Worm (Caenorhabditis elegans) whole organism, mixed stage, embryonic: ENCODE data around the gene T01G1.4.

Experiments used
- M03D4.4 ChIP-seq: sonication (generic microtip); optimal IDR thresholded peaks from 2 replicates; lab custom pipeline; 2017; ENCODE audit warnings: mild to moderate bottlenecking, missing genetic modification characterization, missing compliant biosample characterization
- bed-3 ChIP-seq: fragments of 200-800 bp; sonication (Bioruptor generic); optimal IDR thresholded peaks from 3 replicates; lab custom pipeline; 2018; ENCODE audit warnings: mild to moderate bottlenecking, missing genetic modification characterization, moderate library complexity, missing compliant biosample characterization
- blmp-1 ChIP-seq: fragments of 150-350 bp; optimal IDR thresholded peaks from 2 replicates; lab custom pipeline; 2014; ENCODE audit warnings: missing biosample characterization, missing genetic modification characterization
- ceh-39 ChIP-seq: fragments of 150-350 bp; optimal IDR thresholded peaks from 2 replicates; lab custom pipeline; 2014; ENCODE audit warnings: missing biosample characterization, missing genetic modification characterization
- ceh-43 ChIP-seq: fragments of 200-800 bp; sonication (Bioruptor generic); optimal IDR thresholded peaks from 2 replicates; lab custom pipeline; 2018; ENCODE audit warnings: mild to moderate bottlenecking, missing genetic modification characterization, moderate library complexity, missing compliant biosample characterization
- ceh-83 ChIP-seq: fragments of 200-800 bp; sonication (Bioruptor generic); optimal IDR thresholded peaks from 2 replicates; lab custom pipeline; 2018; ENCODE audit warnings: mild to moderate bottlenecking, missing genetic modification characterization, missing compliant biosample characterization
- ces-1 ChIP-seq: fragments of 150-350 bp; optimal IDR thresholded peaks from 2 replicates; lab custom pipeline; 2014; ENCODE audit warnings: missing biosample characterization, missing genetic modification reagents, missing genetic modification characterization
- cnd-1 ChIP-seq: fragments of 200-800 bp; sonication (Bioruptor generic); optimal IDR thresholded peaks from 2 replicates; lab custom pipeline; 2018; ENCODE audit warnings: mild to moderate bottlenecking, missing genetic modification characterization, missing compliant biosample characterization
- flh-1 ChIP-seq: fragments of 200-800 bp; sonication (Bioruptor generic); optimal IDR thresholded peaks from 2 replicates; lab custom pipeline; 2018; ENCODE audit warnings: mild to moderate bottlenecking, missing genetic modification characterization, moderate library complexity, missing compliant biosample characterization
- ham-2 ChIP-seq: fragments of 200-800 bp; sonication (Bioruptor generic); optimal IDR thresholded peaks from 2 replicates; lab custom pipeline; 2018; ENCODE audit warnings: mild to moderate bottlenecking, missing genetic modification characterization, missing compliant biosample characterization
- hlh-1 ChIP-seq: fragments of 150-350 bp; optimal IDR thresholded peaks from 2 replicates; lab custom pipeline; 2014; ENCODE audit warnings: missing biosample characterization, missing genetic modification reagents, missing genetic modification characterization
- lin-13 ChIP-seq: fragments of 150-350 bp; optimal IDR thresholded peaks from 2 replicates; lab custom pipeline; 2014; ENCODE audit warnings: missing biosample characterization, missing genetic modification characterization
- lin-32 ChIP-seq: fragments of 200-800 bp; sonication (Bioruptor generic); optimal IDR thresholded peaks from 2 replicates; lab custom pipeline; 2018; ENCODE audit warnings: mild to moderate bottlenecking, missing genetic modification characterization, missing compliant biosample characterization
- lsy-2 ChIP-seq: fragments of 150-350 bp; optimal IDR thresholded peaks from 2 replicates; lab custom pipeline; 2014; ENCODE audit warnings: missing biosample characterization, missing genetic modification characterization
- mab-5 ChIP-seq: fragments of 150-350 bp; optimal IDR thresholded peaks from 2 replicates; lab custom pipeline; 2014; ENCODE audit warnings: missing biosample characterization, missing genetic modification characterization
- mep-1 ChIP-seq: fragments of 150-350 bp; optimal IDR thresholded peaks from 2 replicates; lab custom pipeline; 2017; ENCODE audit warnings: missing biosample characterization, missing genetic modification reagents, missing genetic modification characterization, inconsistent platforms
- mls-2 ChIP-seq: sonication (generic microtip); optimal IDR thresholded peaks from 2 replicates; lab custom pipeline; 2016; ENCODE audit warnings: mild to moderate bottlenecking, missing genetic modification characterization, moderate library complexity, missing compliant biosample characterization
- nhr-12 ChIP-seq: fragments of 150-350 bp; optimal IDR thresholded peaks from 2 replicates; lab custom pipeline; 2014; ENCODE audit warnings: missing biosample characterization, missing genetic modification characterization
- nhr-2 ChIP-seq: fragments of 150-350 bp; optimal IDR thresholded peaks from 2 replicates; lab custom pipeline; 2014; ENCODE audit warnings: missing biosample characterization, missing genetic modification characterization
- nhr-237 ChIP-seq: fragments of 150-350 bp; optimal IDR thresholded peaks from 2 replicates; lab custom pipeline; 2014; ENCODE audit warnings: missing biosample characterization, missing genetic modification characterization
- nhr-28 ChIP-seq: fragments of 150-350 bp; optimal IDR thresholded peaks from 2 replicates; lab custom pipeline; 2014; ENCODE audit warnings: missing biosample characterization, missing genetic modification characterization
- nhr-76 ChIP-seq: sonication (generic microtip); optimal IDR thresholded peaks from 2 replicates; lab custom pipeline; 2017; ENCODE audit warnings: missing biosample characterization, missing genetic modification characterization
- pha-4 ChIP-seq: fragments of 150-350 bp; optimal IDR thresholded peaks from 2 replicates; lab custom pipeline; 2018; ENCODE audit warnings: missing biosample characterization, missing genetic modification reagents, missing genetic modification characterization
- sem-2 ChIP-seq: fragments of 200-800 bp; sonication (Bioruptor generic); optimal IDR thresholded peaks from 2 replicates; lab custom pipeline; 2018; ENCODE audit warnings: mild to moderate bottlenecking, missing genetic modification characterization, missing compliant biosample characterization
- snpc-4 ChIP-seq: fragments of 150-350 bp; optimal IDR thresholded peaks from 2 replicates; lab custom pipeline; 2014; ENCODE audit warnings: missing biosample characterization, missing genetic modification characterization
- sptf-1 ChIP-seq: sonication (generic microtip); optimal IDR thresholded peaks from 2 replicates; lab custom pipeline; 2017; ENCODE audit warnings: mild to moderate bottlenecking, missing genetic modification characterization, moderate library complexity, missing compliant biosample characterization
- tbx-8 ChIP-seq: fragments of 200-800 bp; sonication (Bioruptor generic); optimal IDR thresholded peaks from 2 replicates; lab custom pipeline; 2018; ENCODE audit warnings: mild to moderate bottlenecking, missing genetic modification characterization, moderate library complexity, missing compliant biosample characterization
- unc-120 ChIP-seq: sonication (generic microtip); optimal IDR thresholded peaks from 2 replicates; lab custom pipeline; 2017; ENCODE audit warnings: missing genetic modification characterization, missing compliant biosample characterization; ENCODE audit not compliant: poor library complexity, severe bottlenecking
- unc-39 ChIP-seq: fragments of 150-350 bp; optimal IDR thresholded peaks from 2 replicates; lab custom pipeline; 2014; ENCODE audit warnings: missing biosample characterization, missing genetic modification characterization
- unc-62 ChIP-seq: fragments of 150-350 bp; optimal IDR thresholded peaks from 2 replicates; lab custom pipeline; 2014; ENCODE audit warnings: missing biosample characterization, missing genetic modification reagents, missing genetic modification characterization
- zip-8 ChIP-seq: fragments of 150-350 bp; optimal IDR thresholded peaks from 2 replicates; lab custom pipeline; 2014; ENCODE audit warnings: missing biosample characterization, missing genetic modification characterization
- ztf-11 ChIP-seq: fragments of 150-350 bp; optimal IDR thresholded peaks from 2 replicates; lab custom pipeline; 2014; ENCODE audit warnings: missing biosample characterization, missing genetic modification characterization

The T01G1.4 gene

ce11 chrIV:11316640-11317039, 44.7 kb downstream of the T01G1.4 start:
- TF ChIP-seq unc-62 (GFP tag; lab: Kevin White, UChicago), result no peak
- TF ChIP-seq mab-5, result no peak
- no peak for TF ChIP-seq blmp-1 (tag; lab: Kevin White, UChicago)
- no peak for TF ChIP-seq ztf-11 (tag; lab: Kevin White, UChicago)
- no peak for TF ChIP-seq ham-2

- TF ChIP-seq nhr-76 (tag; lab: Kevin White, UChicago), result no peak
- TF ChIP-seq unc-62 (GFP tag; lab: Kevin White, UChicago), result no peak
- TF ChIP-seq nhr-2 (tag; lab: Kevin White, UChicago), result no peak
- no peak for TF ChIP-seq ceh-43
- no peak for TF ChIP-seq lsy-2 (tag; lab: Kevin White, UChicago)
- no peak for TF ChIP-seq mep-1 (tag; lab: Kevin White, UChicago)
- TF ChIP-seq bed-3 (GFP tag; lab: Kevin White, UChicago), result no peak
- TF ChIP-seq ceh-83, result no peak
- TF ChIP-seq sptf-1 (tag; lab: Kevin White, UChicago), result no peak
- TF ChIP-seq ceh-39 (tag; lab: Kevin White, UChicago), result no peak
- TF ChIP-seq, all 35 proteins: peak for 0
Observed at ce11 chrIV:11316106-11316505, 45.2 kb downstream of the T01G1.4 start.

- no peak for TF ChIP-seq flh-1 (GFP tag; lab: Kevin White, UChicago)
- TF ChIP-seq mls-2, result no peak
- no peak for TF ChIP-seq unc-120 (tag; lab: Kevin White, UChicago)
- TF ChIP-seq cnd-1 (tag; lab: Kevin White, UChicago), result no peak
- TF ChIP-seq unc-39 (tag; lab: Kevin White, UChicago), result no peak
- TF ChIP-seq nhr-76 (tag; lab: Kevin White, UChicago), result no peak
- no peak for TF ChIP-seq tbx-8 (GFP tag; lab: Kevin White, UChicago)
- no peak for TF ChIP-seq sptf-1 (tag; lab: Kevin White, UChicago)
- TF ChIP-seq lin-32, result no peak
- TF ChIP-seq bed-3 (GFP tag; lab: Kevin White, UChicago), result no peak
- no peak for TF ChIP-seq mep-1 (tag; lab: Kevin White, UChicago)
- no peak for TF ChIP-seq zip-8 (tag; lab: Kevin White, UChicago)
- no peak for TF ChIP-seq snpc-4 (tag; lab: Kevin White, UChicago)
- TF ChIP-seq lin-13 (tag; lab: Kevin White, UChicago), result no peak
- TF ChIP-seq, all 35 proteins: peak for 0
Observed at ce11 chrIV:11315688-11316087, 45.6 kb downstream of the T01G1.4 start.

DNA sequence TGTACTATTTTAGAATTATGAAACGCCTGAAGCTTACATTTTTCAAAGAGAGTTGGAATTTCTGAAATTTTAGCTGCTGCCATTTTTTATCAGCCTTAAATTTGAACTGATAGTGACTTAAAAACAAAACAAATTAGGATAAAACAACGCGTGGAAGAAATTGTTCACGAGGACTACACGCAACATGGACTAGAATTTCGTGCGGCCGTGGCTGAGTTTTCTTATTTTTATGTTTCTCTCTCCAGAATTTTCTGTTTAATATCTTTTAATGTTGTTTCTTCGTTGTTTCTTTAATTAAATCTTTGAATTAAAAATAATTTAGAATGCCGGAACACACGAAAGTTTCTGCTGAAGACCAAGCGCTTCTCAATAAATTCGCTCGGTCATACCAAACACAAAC, 46.4 kb downstream of the T01G1.4 start, which contains the start of the genes B0035.3, B0035.22 and pfd-4:
TSS of gene B0035.3 (minus strand) at position 114 of the 400 bp plus-strand sequence.
TSS of gene B0035.22 (plus strand) at position 269 of the 400 bp plus-strand sequence.
TSS of gene pfd-4 (plus strand) at position 323 of the 400 bp plus-strand sequence.
- TF ChIP-seq snpc-4 (tag; lab: Kevin White, UChicago) (no peak), ces-1 (GFP tag; lab: Kevin White, UChicago) (peak; percentile 39)

ce11 chrIV:11313880-11314279, 47.4 kb downstream of the T01G1.4 start, which contains the start of gene dnj-2:
TSS of gene dnj-2 (minus strand) at chrIV:11313980.
- TF ChIP-seq cnd-1 (tag; lab: Kevin White, UChicago) (no peak), mep-1 (tag; lab: Kevin White, UChicago) (no peak), lin-13 (tag; lab: Kevin White, UChicago) (no peak), sem-2 (GFP tag; lab: Kevin White, UChicago) (no peak), nhr-28 (tag; lab: Kevin White, UChicago) (no peak), flh-1 (GFP tag; lab: Kevin White, UChicago) (no peak), nhr-237 (tag; lab: Kevin White, UChicago) (no peak), tbx-8 (GFP tag; lab: Kevin White, UChicago) (no peak), hlh-1 (tag; lab: Kevin White, UChicago) (no peak), ceh-83 (no peak), mls-2 (no peak), lin-32 (no peak), zip-8 (tag; lab: Kevin White, UChicago) (no peak), pha-4 (tag; lab: Kevin White, UChicago) (no peak)

ce11 chrIV:11311484-11311883, 49.8 kb downstream of the T01G1.4 start:
- no peak for TF ChIP-seq unc-120 (tag; lab: Kevin White, UChicago)
- peak; percentile 38 for TF ChIP-seq lin-32
- TF ChIP-seq unc-62 (GFP tag; lab: Kevin White, UChicago), result no peak
- no peak for TF ChIP-seq mab-5
- no peak for TF ChIP-seq M03D4.4 (tag; lab: Kevin White, UChicago)
- TF ChIP-seq sptf-1 (tag; lab: Kevin White, UChicago), result peak; percentile 21
- no peak for TF ChIP-seq nhr-12 (tag; lab: Kevin White, UChicago)
- TF ChIP-seq lin-13 (tag; lab: Kevin White, UChicago), result no peak
- TF ChIP-seq nhr-28 (tag; lab: Kevin White, UChicago), result no peak
- TF ChIP-seq unc-39 (tag; lab: Kevin White, UChicago), result no peak
- no peak for TF ChIP-seq hlh-1 (tag; lab: Kevin White, UChicago)
- no peak for TF ChIP-seq ces-1 (GFP tag; lab: Kevin White, UChicago)
